Worm (Caenorhabditis elegans): ENCODE results near the gene T25D10.4.

DNA sequence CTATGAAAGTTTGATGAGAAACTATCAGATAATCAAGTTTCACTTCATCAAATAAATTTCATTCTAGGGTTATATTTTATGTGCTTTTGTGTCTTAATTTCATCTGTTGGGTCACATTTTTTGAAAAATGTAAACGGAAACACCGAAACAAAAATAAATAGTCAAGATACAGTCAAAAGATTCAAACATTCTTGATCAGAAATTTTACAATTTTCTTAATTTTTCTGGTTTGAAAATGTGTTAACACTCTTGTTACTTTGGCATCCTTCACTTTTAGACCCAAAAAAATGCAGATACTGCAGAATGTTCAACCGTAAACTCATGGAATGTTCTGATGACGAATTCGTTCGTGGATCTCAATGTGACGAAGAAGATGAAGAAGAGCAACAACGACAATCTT is 44.6 kb upstream of the T25D10.4 start, which contains the start of gene aptf-1:
- TF ChIP-seq ama-1 (optimal IDR thresholded peaks at IDR 0.05) (no peak), hmbx-1 (tag; optimal IDR thresholded peaks at IDR 0.05) (no peak), ceh-36 (tag; optimal IDR thresholded peaks at IDR 0.05) (no peak), scrt-1 (GFP tag; IDR thresholded peaks at IDR 0.05) (no peak), hmg-4 (GFP tag; optimal IDR thresholded peaks at IDR 0.05) (no peak), aly-1 (tag; optimal IDR thresholded peaks at IDR 0.05) (no peak), F13C5.2 (tag; optimal IDR thresholded peaks at IDR 0.05) (no peak), ceh-13 (GFP tag; optimal IDR thresholded peaks at IDR 0.05) (no peak), flt-1 (GFP tag; IDR thresholded peaks at IDR 0.05) (no peak), tra-4 (tag; optimal IDR thresholded peaks at IDR 0.05) (no peak), pes-1 (GFP tag; IDR thresholded peaks at IDR 0.05) (no peak), sea-1 (GFP tag; conservative IDR thresholded peaks at IDR 0.05) (no peak)
